Worm (Caenorhabditis elegans) whole organism, late embryonic: ENCODE results near the gene scav-1.

Experiments
- C08G9.2 ChIP-seq: sonication (generic microtip); optimal IDR thresholded peaks from 2 replicates; lab custom pipeline; 2016; ENCODE audit warnings: mild to moderate bottlenecking, missing genetic modification characterization, moderate library complexity, missing compliant biosample characterization
- F13H6.1 ChIP-seq: sonication (generic microtip); optimal IDR thresholded peaks from 2 replicates; lab custom pipeline; 2016; ENCODE audit warnings: missing genetic modification characterization, missing compliant biosample characterization
- K09A11.1 ChIP-seq: sonication (generic microtip); optimal IDR thresholded peaks from 2 replicates; lab custom pipeline; 2017; ENCODE audit warnings: antibody characterized with exemption, mild to moderate bottlenecking, missing genetic modification characterization, missing compliant biosample characterization; ENCODE audit not compliant: insufficient read depth
- Y22D7AL.16 ChIP-seq: sonication (generic microtip); optimal IDR thresholded peaks from 2 replicates; lab custom pipeline; 2016; ENCODE audit warnings: missing genetic modification characterization, missing compliant biosample characterization
- ama-1 ChIP-seq: fragments of 150-350 bp; optimal IDR thresholded peaks from 2 replicates; lab custom pipeline; 2014
- ceh-14 ChIP-seq: sonication (generic microtip); optimal IDR thresholded peaks from 2 replicates; lab custom pipeline; 2016; ENCODE audit warnings: missing genotype, missing genetic modification characterization, missing compliant biosample characterization
- ceh-18 ChIP-seq: sonication (generic microtip); optimal IDR thresholded peaks from 2 replicates; lab custom pipeline; 2016; ENCODE audit warnings: missing genetic modification characterization, missing compliant biosample characterization
- ceh-19 ChIP-seq: fragments of 200-800 bp; sonication (Bioruptor generic); optimal IDR thresholded peaks from 2 replicates; lab custom pipeline; 2018; ENCODE audit warnings: mild to moderate bottlenecking, missing genetic modification characterization, missing compliant biosample characterization
- ceh-2 ChIP-seq: sonication (generic microtip); optimal IDR thresholded peaks from 2 replicates; lab custom pipeline; 2016; ENCODE audit warnings: missing genotype, missing genetic modification characterization, missing compliant biosample characterization
- ceh-22 ChIP-seq: sonication (generic microtip); optimal IDR thresholded peaks from 2 replicates; lab custom pipeline; 2017; ENCODE audit warnings: missing biosample characterization, missing genetic modification characterization
- ceh-31 ChIP-seq: sonication (generic microtip); optimal IDR thresholded peaks from 2 replicates; lab custom pipeline; 2016; ENCODE audit warnings: missing genetic modification characterization, missing compliant biosample characterization
- ceh-34 ChIP-seq: sonication (generic microtip); optimal IDR thresholded peaks from 2 replicates; lab custom pipeline; 2016; ENCODE audit warnings: mild to moderate bottlenecking, missing genetic modification characterization, missing compliant biosample characterization
- ceh-6 ChIP-seq: fragments of 200-800 bp; sonication (Bioruptor generic); optimal IDR thresholded peaks from 2 replicates; lab custom pipeline; 2018; ENCODE audit warnings: mild to moderate bottlenecking, missing genetic modification characterization, missing compliant biosample characterization
- ceh-9 ChIP-seq: sonication (generic microtip); optimal IDR thresholded peaks from 2 replicates; lab custom pipeline; 2016; ENCODE audit warnings: mild to moderate bottlenecking, missing genetic modification characterization, inconsistent platforms, missing compliant biosample characterization
- che-1 ChIP-seq: sonication (generic microtip); optimal IDR thresholded peaks from 2 replicates; lab custom pipeline; 2016; ENCODE audit warnings: mild to moderate bottlenecking, missing genetic modification characterization, missing compliant biosample characterization
- dmd-4 ChIP-seq: sonication (generic microtip); optimal IDR thresholded peaks from 2 replicates; lab custom pipeline; 2016; ENCODE audit warnings: borderline replicate concordance, missing genetic modification characterization, missing compliant biosample characterization
- dve-1 ChIP-seq: sonication (generic microtip); optimal IDR thresholded peaks from 2 replicates; lab custom pipeline; 2017; ENCODE audit warnings: antibody characterized with exemption, mild to moderate bottlenecking, missing genetic modification characterization, missing compliant biosample characterization
- elt-2 ChIP-seq: sonication (generic microtip); optimal IDR thresholded peaks from 2 replicates; lab custom pipeline; 2016; ENCODE audit warnings: missing genetic modification reagents, missing genetic modification characterization, missing compliant biosample characterization
- gmeb-2 ChIP-seq: sonication (generic microtip); optimal IDR thresholded peaks from 2 replicates; lab custom pipeline; 2016; ENCODE audit warnings: missing genetic modification characterization, inconsistent platforms, missing compliant biosample characterization
- hlh-15 ChIP-seq: sonication (generic microtip); optimal IDR thresholded peaks from 2 replicates; lab custom pipeline; 2016; ENCODE audit warnings: missing genetic modification characterization, missing compliant biosample characterization
- hlh-6 ChIP-seq: sonication (generic microtip); optimal IDR thresholded peaks from 2 replicates; lab custom pipeline; 2016; ENCODE audit warnings: missing genotype, missing genetic modification characterization, missing compliant biosample characterization
- hlh-8 ChIP-seq: sonication (generic microtip); optimal IDR thresholded peaks from 2 replicates; lab custom pipeline; 2016; ENCODE audit warnings: missing genotype, missing genetic modification characterization, missing compliant biosample characterization
- lim-6 ChIP-seq: sonication (generic microtip); optimal IDR thresholded peaks from 2 replicates; lab custom pipeline; 2016; ENCODE audit warnings: missing genetic modification characterization, missing compliant biosample characterization
- madf-2 ChIP-seq: sonication (generic microtip); optimal IDR thresholded peaks from 2 replicates; lab custom pipeline; 2017; ENCODE audit warnings: missing genetic modification characterization, missing compliant biosample characterization
- nfya-1 ChIP-seq: sonication (generic microtip); optimal IDR thresholded peaks from 2 replicates; lab custom pipeline; 2017; ENCODE audit warnings: missing genetic modification characterization, mild to moderate bottlenecking, missing compliant biosample characterization, antibody characterized with exemption, moderate library complexity
- nhr-11 ChIP-seq: fragments of 150-350 bp; optimal IDR thresholded peaks from 2 replicates; lab custom pipeline; 2014; ENCODE audit warnings: missing biosample characterization, missing genetic modification characterization
- nhr-232 ChIP-seq: sonication (generic microtip); optimal IDR thresholded peaks from 2 replicates; lab custom pipeline; 2016; ENCODE audit warnings: missing genetic modification characterization, missing compliant biosample characterization
- pag-3 ChIP-seq: sonication (generic microtip); optimal IDR thresholded peaks from 2 replicates; lab custom pipeline; 2016; ENCODE audit warnings: missing compliant biosample characterization, missing genetic modification characterization, borderline replicate concordance
- pat-9 ChIP-seq: fragments of 200-800 bp; sonication (Bioruptor generic); optimal IDR thresholded peaks from 2 replicates; lab custom pipeline; 2018; ENCODE audit warnings: mild to moderate bottlenecking, missing genetic modification characterization, moderate library complexity, missing compliant biosample characterization
- pax-1 ChIP-seq: fragments of 150-350 bp; optimal IDR thresholded peaks from 2 replicates; lab custom pipeline; 2014; ENCODE audit warnings: missing biosample characterization, missing genetic modification characterization
- pha-2 ChIP-seq: sonication (generic microtip); optimal IDR thresholded peaks from 2 replicates; lab custom pipeline; 2017; ENCODE audit warnings: mild to moderate bottlenecking, missing genetic modification characterization, missing compliant biosample characterization
- pha-4 ChIP-seq: fragments of 150-350 bp; optimal IDR thresholded peaks from 2 replicates; lab custom pipeline; 2018; ENCODE audit warnings: missing biosample characterization, missing genetic modification reagents, missing genetic modification characterization
- pqm-1 ChIP-seq: sonication (generic microtip); optimal IDR thresholded peaks from 2 replicates; lab custom pipeline; 2016; ENCODE audit warnings: missing genetic modification characterization, missing compliant biosample characterization
- pros-1 ChIP-seq: fragments of 150-350 bp; optimal IDR thresholded peaks from 2 replicates; lab custom pipeline; 2014; ENCODE audit warnings: missing biosample characterization, missing genetic modification reagents, missing genetic modification characterization
- ref-2 ChIP-seq: sonication (generic microtip); optimal IDR thresholded peaks from 2 replicates; lab custom pipeline; 2016; ENCODE audit warnings: missing genetic modification characterization, missing compliant biosample characterization
- rnt-1 ChIP-seq: sonication (generic microtip); optimal IDR thresholded peaks from 2 replicates; lab custom pipeline; 2016; ENCODE audit warnings: missing genetic modification characterization, missing compliant biosample characterization
- sdc-2 ChIP-seq: sonication (generic microtip); optimal IDR thresholded peaks from 2 replicates; lab custom pipeline; 2016; ENCODE audit warnings: missing genotype, missing genetic modification characterization, missing compliant biosample characterization
- sox-4 ChIP-seq: sonication (generic microtip); optimal IDR thresholded peaks from 2 replicates; lab custom pipeline; 2017; ENCODE audit warnings: mild to moderate bottlenecking, missing genetic modification characterization, inconsistent platforms, missing compliant biosample characterization
- syd-9 ChIP-seq: sonication (generic microtip); optimal IDR thresholded peaks from 2 replicates; lab custom pipeline; 2016; ENCODE audit warnings: mild to moderate bottlenecking, missing genetic modification characterization, moderate library complexity, missing compliant biosample characterization
- tbx-2 ChIP-seq: sonication (generic microtip); optimal IDR thresholded peaks from 2 replicates; lab custom pipeline; 2016; ENCODE audit warnings: missing genetic modification characterization, missing compliant biosample characterization
- unc-3 ChIP-seq, 2 experiments: fragments of 200-800 bp in 1 of 2; sonication (Bioruptor generic) in 1 of 2; sonication (generic microtip) in 1 of 2; conservative IDR thresholded peaks in 1 of 2; optimal IDR thresholded peaks in 1 of 2; 2 replicates each; pipeline versions ENCODE4 v1.3.6 to Lab custom; 2016 to 2022; ENCODE audit warnings: missing compliant biosample characterization in 2 of 2, missing genetic modification characterization in 2 of 2, missing genetic modification reagents in 1 of 2
- zip-5 ChIP-seq: sonication (generic microtip); optimal IDR thresholded peaks from 2 replicates; lab custom pipeline; 2016; ENCODE audit warnings: missing genetic modification characterization, missing compliant biosample characterization
- ztf-16 ChIP-seq: sonication (generic microtip); optimal IDR thresholded peaks from 2 replicates; lab custom pipeline; 2017; ENCODE audit warnings: missing genetic modification characterization, missing compliant biosample characterization

scav-1 gene

ce11 chrX:5360682-5361081 is 39.7 kb downstream of the scav-1 start:
- peak; percentile 56 for TF ChIP-seq sdc-2 (tag; lab: Kevin White, UChicago)
- no peak for TF ChIP-seq pqm-1
- TF ChIP-seq tbx-2, result peak; percentile 61
- TF ChIP-seq pha-2, result peak; percentile 21
- peak; percentile 38 for TF ChIP-seq ref-2 (tag; lab: Kevin White, UChicago)

- TF ChIP-seq hlh-6 (no peak), ceh-31 (tag; lab: Kevin White, UChicago) (no peak), Y22D7AL.16 (no peak), pax-1 (tag; lab: Kevin White, UChicago) (no peak), nhr-11 (tag; lab: Kevin White, UChicago) (no peak), lim-6 (no peak), rnt-1 (no peak), ceh-22 (no peak), pha-2 (no peak), zip-5 (tag; lab: Kevin White, UChicago) (no peak)
- TF ChIP-seq, all 69 proteins: peak for 0
These were observed 45.1 kb downstream of the scav-1 start for ce11 chrX:5355253-5355652.

DNA sequence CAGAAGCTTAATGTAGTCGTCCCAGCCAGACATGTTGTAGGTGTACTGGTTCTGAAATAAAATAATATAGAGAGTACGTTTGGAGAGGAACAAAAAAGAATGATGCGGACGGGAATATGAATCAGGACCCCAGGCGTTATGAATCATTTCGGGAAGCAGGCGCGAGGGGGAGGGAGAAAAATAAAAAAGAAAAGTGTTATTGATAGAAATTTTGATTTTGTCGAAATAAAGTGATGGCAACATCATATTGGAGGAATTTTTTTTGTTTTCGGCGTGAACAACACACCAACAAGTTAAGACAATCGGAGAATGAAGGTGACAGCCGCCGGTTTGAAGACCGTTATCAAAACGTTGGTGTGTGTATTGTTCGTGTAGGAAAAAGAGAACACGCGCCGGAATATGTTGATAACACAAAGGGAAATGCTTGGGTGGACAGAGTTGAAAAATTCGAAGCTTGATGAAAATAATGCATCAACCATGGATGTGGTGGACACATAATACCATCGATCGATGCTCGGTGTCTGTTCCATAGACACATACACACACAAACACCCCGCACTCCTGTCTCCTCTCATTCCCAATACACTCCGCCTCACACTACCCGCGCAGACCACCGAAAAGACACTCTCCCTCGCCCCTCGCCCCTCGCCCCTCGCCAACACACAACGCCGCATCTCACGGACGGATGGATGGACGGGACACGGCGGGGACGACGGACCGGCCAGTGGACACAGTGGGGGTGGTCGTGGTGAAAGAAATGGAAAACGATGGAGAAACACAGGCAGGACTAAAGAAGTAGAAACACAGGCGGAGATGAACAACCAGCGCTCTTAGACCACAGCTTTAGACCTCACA is 46.1 kb downstream of the scav-1 start, which contains the start of gene pfn-2:
pfn-2 (minus strand) TSS at position 51 of the 855 bp plus-strand sequence.
- no peak for TF ChIP-seq ref-2 (tag; lab: Kevin White, UChicago)
- TF ChIP-seq hlh-15 (tag; lab: Kevin White, UChicago), result no peak
- peak; percentile 27 for TF ChIP-seq sdc-2 (tag; lab: Kevin White, UChicago)
- TF ChIP-seq che-1, result no peak
- peak; percentile 48 for TF ChIP-seq ceh-6
- peak; percentile 9 for TF ChIP-seq hlh-6
- TF ChIP-seq ceh-34 (tag; lab: Kevin White, UChicago), result peak; percentile 68
- peak; percentile 66 for TF ChIP-seq ceh-19
- TF ChIP-seq ceh-2, result peak; percentile 50
- peak; percentile 45 for TF ChIP-seq pat-9 (tag; lab: Kevin White, UChicago)
- TF ChIP-seq pag-3 (tag; lab: Kevin White, UChicago), result no peak
- TF ChIP-seq dmd-4 (tag; lab: Kevin White, UChicago), result peak; percentile 18
- TF ChIP-seq ama-1 (lab: Kevin White, UChicago), result no peak
- no peak for TF ChIP-seq madf-2 (tag; lab: Kevin White, UChicago)
- TF ChIP-seq F13H6.1 (tag; lab: Kevin White, UChicago), result peak; percentile 32
- TF ChIP-seq tbx-2, result peak; percentile 20
- TF ChIP-seq ceh-14 (tag; lab: Kevin White, UChicago), result peak; percentile 38
- TF ChIP-seq K09A11.1 (tag; lab: Kevin White, UChicago), result no peak
- no peak for TF ChIP-seq rnt-1
- TF ChIP-seq C08G9.2 (tag; lab: Kevin White, UChicago), result peak; percentile 52
- peak; percentile 18 for TF ChIP-seq ceh-9 (tag; lab: Kevin White, UChicago)
- TF ChIP-seq nfya-1 (tag; lab: Kevin White, UChicago), result peak; percentile 10
- TF ChIP-seq sox-4 (tag; lab: Kevin White, UChicago), result peak; percentile 20
- TF ChIP-seq ceh-31 (tag; lab: Kevin White, UChicago), result peak; percentile 62
- TF ChIP-seq pros-1, result no peak

- TF ChIP-seq unc-3 (GFP tag; conservative IDR thresholded peaks at IDR 0.05; lab: Robert Waterston, UW) (no peak), unc-3 (tag; optimal IDR thresholded peaks at IDR 0.05; lab: Kevin White, UChicago) (no peak), che-1 (no peak), pha-4 (tag; lab: Kevin White, UChicago) (no peak), lim-6 (no peak), pat-9 (tag; lab: Kevin White, UChicago) (no peak), syd-9 (tag; lab: Kevin White, UChicago) (no peak), dve-1 (tag; lab: Kevin White, UChicago) (no peak), hlh-8 (tag; lab: Kevin White, UChicago) (no peak), ceh-18 (tag; lab: Kevin White, UChicago) (no peak), F13H6.1 (tag; lab: Kevin White, UChicago) (no peak), ztf-16 (tag; lab: Kevin White, UChicago) (no peak), ceh-6 (no peak), zip-5 (tag; lab: Kevin White, UChicago) (no peak), nhr-232 (tag; lab: Kevin White, UChicago) (no peak), gmeb-2 (no peak), ceh-2 (no peak), elt-2 (tag; lab: Kevin White, UChicago) (no peak)
These were observed 51.7 kb downstream of the scav-1 start, which contains the start of gene syx-3 for ce11 chrX:5348529-5349148. TSS of gene syx-3 (plus strand) at chrX:5349098.
